Worm (Caenorhabditis elegans) whole organism, mixed stage, embryonic: ENCODE data around the gene svh-11.

Experiments
- hlh-1 ChIP-seq: fragments of 150-350 bp; optimal IDR thresholded peaks from 2 replicates; lab custom pipeline; 2014; ENCODE audit warnings: missing biosample characterization, missing genetic modification reagents, missing genetic modification characterization
- mab-5 ChIP-seq: fragments of 150-350 bp; optimal IDR thresholded peaks from 2 replicates; lab custom pipeline; 2014; ENCODE audit warnings: missing biosample characterization, missing genetic modification characterization
- nhr-12 ChIP-seq: fragments of 150-350 bp; optimal IDR thresholded peaks from 2 replicates; lab custom pipeline; 2014; ENCODE audit warnings: missing biosample characterization, missing genetic modification characterization
- unc-62 ChIP-seq: fragments of 150-350 bp; optimal IDR thresholded peaks from 2 replicates; lab custom pipeline; 2014; ENCODE audit warnings: missing biosample characterization, missing genetic modification reagents, missing genetic modification characterization

DNA sequence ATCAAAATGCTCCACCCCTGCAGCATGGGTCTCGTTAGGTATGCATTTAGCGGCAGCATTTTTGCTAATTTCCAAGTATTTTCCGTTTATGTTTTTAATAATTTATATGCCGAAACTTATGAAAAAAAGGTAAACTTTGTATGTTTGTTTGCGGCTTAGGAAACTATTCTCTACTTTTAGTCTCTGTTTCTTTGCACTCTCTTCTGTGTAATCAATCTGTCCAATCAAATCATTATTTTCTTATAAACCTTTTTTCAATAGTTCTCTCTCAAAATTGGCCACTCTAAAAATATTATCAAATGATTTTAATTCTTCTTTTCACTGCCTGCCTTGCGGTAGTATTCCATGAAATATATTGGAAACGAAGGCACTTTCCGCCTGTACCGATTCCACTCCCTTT, 31.1 kb downstream of the svh-11 start:
- TF ChIP-seq unc-62 (GFP tag; lab: Kevin White, UChicago): no peak
- TF ChIP-seq hlh-1 (tag; lab: Kevin White, UChicago): no peak
- no peak for TF ChIP-seq nhr-12 (tag; lab: Kevin White, UChicago)
- TF ChIP-seq mab-5 (tag; lab: Kevin White, UChicago): no peak
